Worm (Caenorhabditis elegans): ENCODE measurements around the gene brc-1.

Gene brc-1

DNA sequence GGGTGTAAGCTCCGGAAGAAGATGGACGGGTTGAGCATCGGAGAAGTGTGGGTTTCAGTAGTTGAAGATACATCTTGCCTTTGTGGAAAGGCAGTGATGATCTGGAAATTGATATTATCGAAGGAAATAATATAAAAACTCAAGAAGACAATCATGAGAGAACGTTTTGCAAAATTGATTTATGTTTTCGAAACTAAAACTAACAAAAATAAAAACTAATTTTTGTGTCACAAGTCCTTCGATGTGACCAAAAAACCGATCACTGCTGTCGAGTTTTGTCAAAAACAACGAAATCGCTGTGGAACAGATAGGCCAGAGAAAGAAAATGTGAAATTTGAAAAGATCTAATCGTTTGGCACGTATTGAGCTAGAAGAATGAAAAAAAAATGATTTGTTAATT lies 44.8 kb upstream of the brc-1 start, which contains the start of gene mmcm-1:
mmcm-1 (minus strand) TSS at position 101 of the 400 bp plus-strand sequence.
- peak in 1 of 2 experiments; percentile 76 for TF ChIP-seq unc-62 (GFP tag; optimal IDR thresholded peaks at IDR 0.05 in 1 of 2)
- no peak for TF ChIP-seq unc-62 (tag; optimal IDR thresholded peaks at IDR 0.05)
- no peak for TF ChIP-seq nhr-41 (GFP tag; IDR thresholded peaks at IDR 0.05)
- no peak for TF ChIP-seq spr-1 (tag; optimal IDR thresholded peaks at IDR 0.05)

DNA sequence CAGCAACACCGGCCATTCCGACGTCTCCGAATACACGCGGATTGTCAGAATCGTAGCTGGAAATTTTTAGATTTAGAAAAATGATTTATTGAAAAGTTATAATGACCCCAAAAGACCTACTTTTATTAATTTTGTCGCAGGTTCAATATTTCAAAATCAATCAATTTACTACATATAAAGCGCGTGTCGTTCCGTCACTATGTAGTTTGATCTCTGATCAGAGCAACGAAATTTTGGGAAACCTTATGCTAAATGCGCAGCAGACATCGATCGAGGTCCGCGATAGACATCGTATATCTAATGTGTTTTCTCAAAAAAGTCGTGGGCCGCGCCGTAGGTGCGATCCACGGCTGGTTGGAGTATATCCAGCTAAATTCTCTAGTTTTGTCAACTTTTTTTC lies 43.7 kb upstream of the brc-1 start:
- no peak for TF ChIP-seq spr-1 (tag; optimal IDR thresholded peaks at IDR 0.05)
- no peak for TF ChIP-seq lsy-2 (tag; optimal IDR thresholded peaks at IDR 0.05)
- no peak for TF ChIP-seq hlh-11 (tag; optimal IDR thresholded peaks at IDR 0.05)

DNA sequence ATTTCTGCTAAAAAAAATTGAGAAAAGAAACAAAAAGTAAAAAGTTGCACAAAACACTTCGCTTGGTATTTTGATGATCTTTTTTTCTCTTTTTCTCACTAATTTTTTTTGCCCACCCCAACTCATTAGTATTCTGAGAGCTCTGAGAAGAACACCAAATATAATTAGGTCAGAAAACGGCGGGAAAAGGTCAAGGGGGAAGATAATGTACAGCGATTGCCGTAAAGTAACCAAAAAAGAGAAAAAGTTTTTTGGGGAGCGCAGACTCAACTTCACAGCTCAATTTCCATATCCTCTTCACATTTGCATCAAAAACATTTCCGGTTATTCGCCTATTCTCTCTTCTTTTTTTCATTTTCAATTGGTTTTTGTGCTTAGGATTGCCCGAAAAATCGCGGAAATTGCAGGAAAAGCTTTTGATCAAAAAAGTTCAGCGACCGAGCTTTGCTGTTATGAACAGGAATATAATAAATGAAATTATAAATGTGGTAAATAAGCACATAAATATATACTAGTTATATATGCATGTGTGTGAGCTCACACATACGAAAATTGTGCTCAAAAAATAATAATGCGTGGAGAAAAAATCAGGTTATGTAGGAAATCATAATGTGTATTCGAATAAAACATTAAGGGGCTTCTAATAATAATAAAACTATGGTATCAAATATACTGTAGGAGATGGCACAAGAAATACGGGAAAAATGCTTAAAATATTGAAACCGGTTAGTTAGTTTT lies 40.0 kb upstream of the brc-1 start:
- no peak for TF ChIP-seq nhr-77 (tag; optimal IDR thresholded peaks at IDR 0.05)
- TF ChIP-seq vab-7 (GFP tag; IDR thresholded peaks at IDR 0.05), result no peak
- TF ChIP-seq hif-1 (tag; optimal IDR thresholded peaks at IDR 0.05), result peak in 1 of 2 experiments; percentile 20
- TF ChIP-seq fkh-10 (GFP tag; optimal IDR thresholded peaks at IDR 0.05), result no peak
- peak; percentile 13 for TF ChIP-seq hlh-11 (tag; optimal IDR thresholded peaks at IDR 0.05)
- no peak for TF ChIP-seq lir-3 (tag; optimal IDR thresholded peaks at IDR 0.05)
- TF ChIP-seq skn-1 (tag; optimal IDR thresholded peaks at IDR 0.05), result no peak
- peak in 1 of 2 experiments; percentile 3 for TF ChIP-seq lsy-2 (tag; optimal IDR thresholded peaks at IDR 0.05)
- peak; percentile 57 for TF ChIP-seq mep-1 (tag; optimal IDR thresholded peaks at IDR 0.05)
- TF ChIP-seq php-3 (GFP tag; IDR thresholded peaks at IDR 0.05), result no peak
- TF ChIP-seq arid-1 (GFP tag; conservative IDR thresholded peaks at IDR 0.05), result 0 out of 2 replicates have a peak, but pooled peaks have one; percentile 49
- no peak for TF ChIP-seq ZK546.5 (tag; optimal IDR thresholded peaks at IDR 0.05)
- TF ChIP-seq mdl-1 (tag; optimal IDR thresholded peaks at IDR 0.05), result no peak
- TF ChIP-seq Y5F2A.4 (GFP tag; optimal IDR thresholded peaks at IDR 0.05), result no peak
- TF ChIP-seq unc-62 (GFP tag; optimal IDR thresholded peaks at IDR 0.05 in 1 of 2), result peak in 1 of 2 experiments; percentile 98
- no peak for TF ChIP-seq unc-62 (tag; optimal IDR thresholded peaks at IDR 0.05)
- no peak for TF ChIP-seq dmd-9 (GFP tag; IDR thresholded peaks at IDR 0.05)
- TF ChIP-seq duxl-1 (tag; optimal IDR thresholded peaks at IDR 0.05; ENCODE audit: poor library complexity), result no peak
- peak; percentile 69; the same call in 1 of the 2 replicates for TF ChIP-seq zfp-3 (GFP tag; conservative IDR thresholded peaks at IDR 0.05)
- TF ChIP-seq unc-130 (GFP tag; optimal IDR thresholded peaks at IDR 0.05), result no peak
- TF ChIP-seq nhr-6 (tag; optimal IDR thresholded peaks at IDR 0.05), result no peak
- no peak for TF ChIP-seq snpc-1.2 (GFP tag; IDR thresholded peaks at IDR 0.05)
- TF ChIP-seq ctbp-1 (GFP tag; IDR thresholded peaks at IDR 0.05), result no peak
- no peak for TF ChIP-seq Y105C5A.15 (GFP tag; IDR thresholded peaks at IDR 0.05)
- no peak for TF ChIP-seq madf-5 (GFP tag; IDR thresholded peaks at IDR 0.05)
- no peak for TF ChIP-seq ztf-11 (tag; optimal IDR thresholded peaks at IDR 0.05)
- no peak for TF ChIP-seq nhr-25 (tag; optimal IDR thresholded peaks at IDR 0.05; ENCODE audit: borderline replicate concordance, insufficient read depth)
- no peak; the same call in 1 of the 2 replicates for TF ChIP-seq lin-38 (GFP tag; IDR thresholded peaks at IDR 0.05)
- no peak for TF ChIP-seq aly-2 (tag; optimal IDR thresholded peaks at IDR 0.05)
- no peak for TF ChIP-seq mes-2 (tag; optimal IDR thresholded peaks at IDR 0.05; ENCODE audit: poor library complexity, severe bottlenecking)
- TF ChIP-seq daf-19 (GFP tag; conservative IDR thresholded peaks at IDR 0.05), result no peak
- TF ChIP-seq ama-1 (optimal IDR thresholded peaks at IDR 0.05), result peak; percentile 76
- peak; percentile 36; the same call in 1 of the 2 replicates for TF ChIP-seq mdt-29 (GFP tag; IDR thresholded peaks at IDR 0.05)
- no peak for TF ChIP-seq egl-27 (tag; optimal IDR thresholded peaks at IDR 0.05)
- TF ChIP-seq madf-9 (GFP tag; conservative IDR thresholded peaks at IDR 0.05), result no peak
- no peak for TF ChIP-seq nhr-41 (GFP tag; IDR thresholded peaks at IDR 0.05)
- 0 out of 2 replicates have a peak, but pooled peaks have one; percentile 53 for TF ChIP-seq T26A8.4 (GFP tag; IDR thresholded peaks at IDR 0.05)
- no peak for TF ChIP-seq zfp-2 (tag; optimal IDR thresholded peaks at IDR 0.05)
- TF ChIP-seq egl-43 (GFP tag; IDR thresholded peaks at IDR 0.05), result peak; percentile 64; the same call in 1 of the 2 replicates
- TF ChIP-seq ceh-44 (GFP tag; IDR thresholded peaks at IDR 0.05), result no peak
- TF ChIP-seq nhr-237 (tag; optimal IDR thresholded peaks at IDR 0.05), result no peak
- TF ChIP-seq F44E2.7 (GFP tag; IDR thresholded peaks at IDR 0.05), result no peak
- no peak for TF ChIP-seq Y48G9A.11 (GFP tag; IDR thresholded peaks at IDR 0.05)
